Fruit fly (Drosophila melanogaster) whole organism, wandering third instar larva: ENCODE measurements around the gene CG13950.

Experiments used
- Dfd ChIP-seq: fragments of >200 bp; optimal IDR thresholded peaks from 2 replicates; lab custom pipeline; 2017; ENCODE audit warnings: missing biosample characterization, missing genetic modification characterization
- Mio ChIP-seq: sonication (Bioruptor generic); optimal IDR thresholded peaks from 2 replicates; lab custom pipeline; 2016; ENCODE audit warnings: missing biosample characterization, missing genetic modification characterization
- dsf ChIP-seq: sonication (Bioruptor generic); optimal IDR thresholded peaks from 2 replicates; lab custom pipeline; 2016; ENCODE audit warnings: missing biosample characterization, missing genetic modification characterization, borderline replicate concordance
- psq ChIP-seq: fragments of 200-800 bp; sonication (Bioruptor generic); optimal IDR thresholded peaks from 3 replicates; lab custom pipeline; 2017; ENCODE audit warnings: missing biosample characterization, mild to moderate bottlenecking, missing genetic modification characterization, moderate library complexity
- usp ChIP-seq: fragments of >200 bp; optimal IDR thresholded peaks from 2 replicates; lab custom pipeline; 2017; ENCODE audit warnings: missing biosample characterization, missing genetic modification characterization

DNA sequence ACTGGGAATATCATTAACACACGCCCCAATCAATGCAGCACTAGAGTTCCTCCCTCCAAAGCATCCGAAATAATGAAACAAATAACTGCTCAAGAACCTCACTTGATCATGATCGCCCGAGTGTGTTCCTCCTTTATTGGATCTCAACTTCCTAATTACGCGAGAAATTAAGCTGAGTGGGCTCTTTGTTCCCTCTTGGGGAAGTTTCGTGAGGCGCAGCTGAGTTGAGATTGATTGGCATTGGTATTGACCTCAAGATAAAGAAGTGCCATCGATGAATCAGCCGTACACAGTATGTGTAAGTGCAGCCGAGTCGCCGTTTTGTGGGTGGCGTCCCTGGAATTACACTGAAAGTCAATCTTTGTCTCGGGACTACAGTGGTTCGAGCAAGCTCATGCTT, 17.1 kb upstream of the CG13950 start:
- TF ChIP-seq psq (GFP tag; lab: Kevin White, UChicago) (no peak), dsf (GFP tag; lab: Kevin White, UChicago) (no peak), Mio (GFP tag; lab: Kevin White, UChicago) (no peak), usp (no peak), Dfd (GFP tag; lab: Kevin White, UChicago) (no peak)
